Worm (Caenorhabditis elegans): ENCODE data around the gene F41E6.8.

Gene F41E6.8

DNA sequence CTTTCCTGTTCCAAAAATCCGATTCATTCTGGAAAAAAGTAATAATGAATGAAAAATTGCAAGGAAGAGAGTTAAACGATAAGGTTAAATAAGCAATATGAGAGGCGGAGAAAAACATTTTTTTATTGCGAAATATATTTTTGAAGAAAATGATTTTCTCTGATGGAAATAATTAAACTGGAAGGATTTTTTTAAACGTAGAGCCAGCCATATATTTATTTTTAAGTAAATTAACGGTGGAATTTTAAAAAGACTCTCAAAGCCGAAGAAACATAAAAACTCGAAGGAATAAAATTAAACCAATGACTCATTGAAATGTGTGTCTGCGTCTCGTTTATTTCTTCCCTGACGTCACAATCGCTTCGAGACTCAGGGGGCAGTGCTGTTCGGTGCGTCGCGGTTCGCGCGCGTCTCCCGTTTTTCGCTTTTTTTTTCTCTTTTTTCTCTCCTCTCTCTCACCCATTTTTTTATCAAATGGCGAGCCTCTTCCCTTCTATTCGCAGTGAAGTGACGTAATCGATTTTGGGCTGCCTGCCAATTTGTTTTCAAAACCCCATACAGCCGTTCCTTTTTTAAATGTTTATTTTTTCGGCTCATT lies 4.9 kb upstream of the F41E6.8 start, which contains the start of gene vps-60:
Gene vps-60, minus strand, starts transcription at position 30 of the 598 bp plus-strand sequence.
- TF ChIP-seq ceh-16 (tag; optimal IDR thresholded peaks at IDR 0.05) (peak; percentile 30), sma-9 (GFP tag; optimal IDR thresholded peaks at IDR 0.05) (peak; percentile 94), sma-9 (tag; optimal IDR thresholded peaks at IDR 0.05) (no peak), nhr-6 (tag; optimal IDR thresholded peaks at IDR 0.05) (peak; percentile 76), blmp-1 (tag; optimal IDR thresholded peaks at IDR 0.05; ENCODE audit: insufficient read depth) (peak; percentile 91), alr-1 (tag; optimal IDR thresholded peaks at IDR 0.05) (no peak), crh-2 (tag; optimal IDR thresholded peaks at IDR 0.05) (peak; percentile 98), lsy-2 (tag; optimal IDR thresholded peaks at IDR 0.05) (peak; percentile 74 to 93), nhr-237 (tag; optimal IDR thresholded peaks at IDR 0.05) (no peak), ama-1 (optimal IDR thresholded peaks at IDR 0.05) (peak; percentile 64), skn-1 (tag; optimal IDR thresholded peaks at IDR 0.05) (peak; percentile 14), nhr-129 (tag; optimal IDR thresholded peaks at IDR 0.05) (peak; percentile 92), lin-11 (tag; optimal IDR thresholded peaks at IDR 0.05) (peak; percentile 91), mab-5 (tag; optimal IDR thresholded peaks at IDR 0.05) (peak; percentile 85), peb-1 (tag; optimal IDR thresholded peaks at IDR 0.05) (no peak), ztf-11 (tag; optimal IDR thresholded peaks at IDR 0.05) (no peak), ztf-1 (GFP tag; conservative IDR thresholded peaks at IDR 0.05) (no peak), mbf-1 (tag; optimal IDR thresholded peaks at IDR 0.05) (no peak), F13H6.1 (tag; optimal IDR thresholded peaks at IDR 0.05) (peak; percentile 90), nhr-21 (tag; optimal IDR thresholded peaks at IDR 0.05) (peak; percentile 87), elt-1 (tag; optimal IDR thresholded peaks at IDR 0.05) (no peak), elt-3 (tag; optimal IDR thresholded peaks at IDR 0.05) (no peak), ceh-82 (tag; optimal IDR thresholded peaks at IDR 0.05) (no peak), ZK546.5 (tag; optimal IDR thresholded peaks at IDR 0.05) (peak; percentile 27), R02D3.7 (tag; optimal IDR thresholded peaks at IDR 0.05) (no peak), Y55F3AM.14 (GFP tag; optimal IDR thresholded peaks at IDR 0.05) (peak; percentile 75), nhr-77 (tag; optimal IDR thresholded peaks at IDR 0.05) (no peak), snpc-4 (tag; optimal IDR thresholded peaks at IDR 0.05) (peak; percentile 86), unc-62 (GFP tag; optimal IDR thresholded peaks at IDR 0.05) (peak; percentile 51), sem-4 (tag; optimal IDR thresholded peaks at IDR 0.05) (peak; percentile 90), ztf-4 (tag; optimal IDR thresholded peaks at IDR 0.05) (peak; percentile 90), nhr-25 (tag; optimal IDR thresholded peaks at IDR 0.05) (peak; percentile 84), lin-13 (GFP tag; optimal IDR thresholded peaks at IDR 0.05) (peak; percentile 94), lin-39 (tag; optimal IDR thresholded peaks at IDR 0.05) (no peak), gmeb-1 (tag; optimal IDR thresholded peaks at IDR 0.05) (peak; percentile 84), mdl-1 (tag; optimal IDR thresholded peaks at IDR 0.05) (peak; percentile 29 to 72), dmd-4 (tag; optimal IDR thresholded peaks at IDR 0.05) (no peak), nhr-23 (tag; optimal IDR thresholded peaks at IDR 0.05) (no peak), nhr-12 (tag; optimal IDR thresholded peaks at IDR 0.05) (no peak), unc-55 (GFP tag; optimal IDR thresholded peaks at IDR 0.05) (peak; percentile 99), egl-27 (tag; optimal IDR thresholded peaks at IDR 0.05) (peak; percentile 71), unc-39 (tag; optimal IDR thresholded peaks at IDR 0.05) (no peak), aly-2 (tag; optimal IDR thresholded peaks at IDR 0.05) (no peak), nhr-10 (tag; optimal IDR thresholded peaks at IDR 0.05) (peak; percentile 20), C34F6.9 (tag; optimal IDR thresholded peaks at IDR 0.05) (peak; percentile 98), sma-3 (GFP tag; optimal IDR thresholded peaks at IDR 0.05) (peak; percentile 94), fos-1 (tag; optimal IDR thresholded peaks at IDR 0.05) (peak; percentile 100), zag-1 (tag; optimal IDR thresholded peaks at IDR 0.05) (peak; percentile 84), nhr-11 (tag; optimal IDR thresholded peaks at IDR 0.05) (no peak)

Data from whole organism, L2 larva.